Worm (Caenorhabditis elegans): Measurements from ENCODE around the gene irld-65.

Gene irld-65

ce11 chrII:2967064-2967463 lies 29.3 kb upstream of the irld-65 start:
- TF ChIP-seq lsy-2 (tag; optimal IDR thresholded peaks at IDR 0.05): no peak
- no peak for TF ChIP-seq ceh-39 (tag; optimal IDR thresholded peaks at IDR 0.05)
- TF ChIP-seq cnd-1 (tag; optimal IDR thresholded peaks at IDR 0.05): no peak
- no peak for TF ChIP-seq mab-5 (tag; optimal IDR thresholded peaks at IDR 0.05)
- no peak for TF ChIP-seq mls-2 (tag; optimal IDR thresholded peaks at IDR 0.05)
- no peak for TF ChIP-seq bed-3 (GFP tag; optimal IDR thresholded peaks at IDR 0.05)
- TF ChIP-seq nhr-237 (tag; optimal IDR thresholded peaks at IDR 0.05): no peak
- TF ChIP-seq ces-1 (GFP tag; optimal IDR thresholded peaks at IDR 0.05): no peak
- no peak for TF ChIP-seq elt-3 (tag; optimal IDR thresholded peaks at IDR 0.05)
- no peak for TF ChIP-seq ceh-43 (GFP tag; optimal IDR thresholded peaks at IDR 0.05)
- TF ChIP-seq flh-1 (GFP tag; optimal IDR thresholded peaks at IDR 0.05): no peak
- no peak for TF ChIP-seq ztf-11 (tag; optimal IDR thresholded peaks at IDR 0.05)
- no peak for TF ChIP-seq nhr-12 (tag; optimal IDR thresholded peaks at IDR 0.05)
- no peak for TF ChIP-seq sem-2 (GFP tag; optimal IDR thresholded peaks at IDR 0.05)
- TF ChIP-seq unc-39 (tag; optimal IDR thresholded peaks at IDR 0.05): no peak
- TF ChIP-seq tbx-8 (GFP tag; optimal IDR thresholded peaks at IDR 0.05): no peak

- TF ChIP-seq nhr-76 (tag; optimal IDR thresholded peaks at IDR 0.05) (no peak), lin-13 (tag; optimal IDR thresholded peaks at IDR 0.05) (no peak), ham-2 (GFP tag; optimal IDR thresholded peaks at IDR 0.05) (no peak), ztf-11 (tag; optimal IDR thresholded peaks at IDR 0.05) (no peak)
Measured at ce11 chrII:2966350-2966749, 28.6 kb upstream of the irld-65 start.

ce11 chrII:2965215-2965998 lies 27.7 kb upstream of the irld-65 start:
- TF ChIP-seq ham-2 (GFP tag; optimal IDR thresholded peaks at IDR 0.05) (no peak), mep-1 (tag; optimal IDR thresholded peaks at IDR 0.05) (no peak), unc-39 (tag; optimal IDR thresholded peaks at IDR 0.05) (no peak), ztf-11 (tag; optimal IDR thresholded peaks at IDR 0.05) (no peak)

DNA sequence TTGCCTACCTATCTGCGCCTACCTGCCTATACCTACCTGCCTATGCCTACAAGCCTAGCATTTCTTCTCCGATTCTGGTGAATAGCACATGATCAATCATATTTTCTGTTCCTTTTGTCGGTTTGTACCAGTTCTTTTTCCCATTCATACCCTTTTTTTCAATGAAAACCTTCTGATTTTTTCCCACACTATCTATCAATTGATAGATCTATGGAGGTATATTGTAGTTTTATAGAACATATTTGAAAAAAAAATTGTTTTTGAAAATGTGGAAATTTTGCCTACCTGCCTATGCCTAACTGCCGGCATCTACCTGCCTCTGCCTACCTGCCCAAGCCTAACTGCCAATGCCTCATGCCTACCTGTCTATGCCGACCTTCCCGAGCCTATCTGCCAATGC lies 25.9 kb upstream of the irld-65 start:
- TF ChIP-seq sptf-1 (tag; optimal IDR thresholded peaks at IDR 0.05) (no peak), ceh-39 (tag; optimal IDR thresholded peaks at IDR 0.05) (no peak), bed-3 (GFP tag; optimal IDR thresholded peaks at IDR 0.05) (no peak), lsy-2 (tag; optimal IDR thresholded peaks at IDR 0.05) (no peak), mep-1 (tag; optimal IDR thresholded peaks at IDR 0.05) (no peak), hlh-1 (tag; optimal IDR thresholded peaks at IDR 0.05) (no peak), tbx-8 (GFP tag; optimal IDR thresholded peaks at IDR 0.05) (no peak), cnd-1 (tag; optimal IDR thresholded peaks at IDR 0.05) (no peak)

DNA sequence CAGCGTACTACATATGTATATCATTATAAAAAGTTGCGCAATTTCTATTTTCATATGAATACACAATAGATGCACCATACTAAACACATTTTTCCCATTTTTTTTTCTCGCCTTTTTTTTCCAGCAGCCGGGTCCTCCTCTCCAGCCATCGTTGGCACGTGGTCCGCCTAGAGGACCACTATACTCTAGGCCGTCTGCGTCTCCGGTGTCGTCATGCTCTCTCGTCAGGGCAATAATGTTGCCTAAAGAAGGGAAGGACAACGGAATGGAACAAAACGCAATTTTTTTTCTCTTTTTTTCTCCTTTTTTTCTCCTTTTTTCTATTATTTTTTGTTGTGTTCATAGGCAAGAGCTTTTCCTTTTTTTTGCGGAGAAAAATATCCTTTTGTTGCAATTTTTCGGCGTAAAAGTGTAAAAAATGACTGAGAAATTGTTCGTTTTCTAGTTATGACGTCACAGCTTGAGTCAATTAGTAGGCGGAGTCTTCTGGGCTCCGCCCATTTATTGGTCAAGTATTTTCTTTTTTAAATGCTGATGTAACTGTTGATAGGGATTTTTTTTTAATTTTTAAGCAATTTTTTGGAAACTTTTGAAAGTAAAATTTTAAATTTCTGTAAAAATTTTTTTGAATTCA lies 24.9 kb upstream of the irld-65 start:
- TF ChIP-seq ceh-43 (GFP tag; optimal IDR thresholded peaks at IDR 0.05) (no peak), zip-8 (tag; optimal IDR thresholded peaks at IDR 0.05) (peak; percentile 77)

- no peak for TF ChIP-seq snpc-4 (tag; optimal IDR thresholded peaks at IDR 0.05)
- no peak for TF ChIP-seq nhr-2 (tag; optimal IDR thresholded peaks at IDR 0.05)
- TF ChIP-seq zip-8 (tag; optimal IDR thresholded peaks at IDR 0.05): no peak
- no peak for TF ChIP-seq unc-39 (tag; optimal IDR thresholded peaks at IDR 0.05)
- TF ChIP-seq sptf-1 (tag; optimal IDR thresholded peaks at IDR 0.05): no peak
- TF ChIP-seq blmp-1 (tag; optimal IDR thresholded peaks at IDR 0.05): no peak
- no peak for TF ChIP-seq lsy-2 (tag; optimal IDR thresholded peaks at IDR 0.05)
- no peak for TF ChIP-seq M03D4.4 (tag; optimal IDR thresholded peaks at IDR 0.05)
- no peak for TF ChIP-seq cnd-1 (tag; optimal IDR thresholded peaks at IDR 0.05)
- no peak for TF ChIP-seq flh-1 (GFP tag; optimal IDR thresholded peaks at IDR 0.05)
- no peak for TF ChIP-seq bed-3 (GFP tag; optimal IDR thresholded peaks at IDR 0.05)
- TF ChIP-seq ces-1 (GFP tag; optimal IDR thresholded peaks at IDR 0.05): no peak
- no peak for TF ChIP-seq elt-1 (tag; optimal IDR thresholded peaks at IDR 0.05; ENCODE audit: borderline replicate concordance, insufficient read depth)
- TF ChIP-seq ham-2 (GFP tag; optimal IDR thresholded peaks at IDR 0.05): no peak
- no peak for TF ChIP-seq unc-120 (tag; optimal IDR thresholded peaks at IDR 0.05; ENCODE audit: poor library complexity, severe bottlenecking)
- TF ChIP-seq hlh-1 (tag; optimal IDR thresholded peaks at IDR 0.05): no peak
- no peak for TF ChIP-seq drap-1 (GFP tag; optimal IDR thresholded peaks at IDR 0.05)
- no peak for TF ChIP-seq pha-4 (tag; optimal IDR thresholded peaks at IDR 0.05)
- TF ChIP-seq unc-62 (GFP tag; optimal IDR thresholded peaks at IDR 0.05): no peak
Measured at ce11 chrII:2958308-2958707, 20.6 kb upstream of the irld-65 start, which contains the start of gene srw-60. srw-60 (plus strand) TSS chrII:2958608.
